Fruit fly (Drosophila melanogaster) S2 (cell line): ENCODE results near the gene CG31141.

Source experiments
- CG8478 ChIP-seq: fragments of >200 bp; optimal IDR thresholded peaks from 2 replicates; lab custom pipeline; 2018
- CTCF ChIP-seq, 2 experiments: fragments of >200 bp; optimal IDR thresholded peaks; 2 replicates each; lab custom pipeline; 2018

- TF ChIP-seq CG8478 (lab: Kevin White, UChicago) (no peak), CTCF (optimal IDR thresholded peaks at IDR 0.05; lab: Kevin White, UChicago) (no peak)
These were observed 8.6 kb upstream of the CG31141 start for dm6 chr3R:23914415-23915041.
